Worm (Caenorhabditis elegans) whole organism, midembryonic: ENCODE data around the gene frpr-9.

Experiments used
- T22C8.4 ChIP-seq: fragments of 200-800 bp; sonication (Bioruptor generic); IDR thresholded peaks from 2 replicates; pipeline ENCODE4 v1.3.6; 2022; ENCODE audit warnings: missing genetic modification characterization, missing compliant biosample characterization
- cog-1 ChIP-seq: sonication (generic microtip); optimal IDR thresholded peaks from 2 replicates; lab custom pipeline; 2016; ENCODE audit warnings: missing genetic modification characterization, missing compliant biosample characterization
- flt-1 ChIP-seq: fragments of 200-800 bp; sonication (Bioruptor generic); IDR thresholded peaks from 2 replicates; pipeline ENCODE4 v1.3.6; 2022; ENCODE audit warnings: missing genetic modification characterization, missing compliant biosample characterization
- klf-2 ChIP-seq: fragments of 200-800 bp; sonication (Bioruptor generic); conservative IDR thresholded peaks from 2 replicates; pipeline ENCODE4 v1.3.6; 2022; ENCODE audit warnings: missing genetic modification reagents, missing genetic modification characterization, missing compliant biosample characterization
- med-1 ChIP-seq: sonication (generic microtip); optimal IDR thresholded peaks from 2 replicates; lab custom pipeline; 2017; ENCODE audit warnings: missing genetic modification characterization, mild to moderate bottlenecking, missing compliant biosample characterization, antibody characterized with exemption, missing genetic modification reagents; ENCODE audit not compliant: insufficient read depth
- ref-1 ChIP-seq: fragments of 200-800 bp; sonication (Bioruptor generic); conservative IDR thresholded peaks from 2 replicates; pipeline ENCODE4 v1.3.6; 2022; ENCODE audit warnings: missing genetic modification reagents, missing genetic modification characterization, missing compliant biosample characterization
- tab-1 ChIP-seq: fragments of 200-800 bp; sonication (Bioruptor generic); IDR thresholded peaks from 2 replicates; pipeline ENCODE4 v1.3.6; 2022; ENCODE audit warnings: missing genetic modification characterization, missing compliant biosample characterization
- ztf-23 ChIP-seq: fragments of 200-800 bp; sonication (Bioruptor generic); IDR thresholded peaks from 2 replicates; pipeline ENCODE4 v1.3.6; 2022; ENCODE audit warnings: missing genetic modification reagents, missing genetic modification characterization, missing compliant biosample characterization
- ztf-29 ChIP-seq: fragments of 200-800 bp; sonication (Bioruptor generic); IDR thresholded peaks from 2 replicates; pipeline ENCODE4 v1.3.6; 2022; ENCODE audit warnings: missing genetic modification reagents, missing genetic modification characterization, missing compliant biosample characterization

Gene frpr-9

DNA sequence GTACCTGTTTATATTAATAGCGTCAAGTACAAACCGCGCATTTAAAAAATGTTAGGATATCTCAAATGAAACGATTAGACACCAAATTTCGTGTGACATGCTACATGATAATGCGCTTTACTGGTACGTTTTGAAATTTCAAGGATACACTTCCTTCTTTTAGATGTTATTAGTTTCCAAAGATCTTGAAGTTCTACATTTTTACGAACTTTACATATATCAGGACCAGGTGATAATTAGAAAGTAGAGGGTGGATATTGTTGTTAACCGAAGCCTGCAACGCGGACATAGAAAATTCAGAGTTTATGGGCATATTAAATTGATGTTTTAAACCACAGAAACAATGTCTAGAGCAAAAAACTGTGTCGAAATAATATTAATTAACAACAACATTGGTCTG, 21.3 kb downstream of the frpr-9 start:
- TF ChIP-seq flt-1 (GFP tag; lab: Robert Waterston, UW): no peak
- TF ChIP-seq ztf-29: no peak
- TF ChIP-seq T22C8.4 (GFP tag; lab: Robert Waterston, UW): no peak
- TF ChIP-seq ztf-23 (GFP tag; lab: Robert Waterston, UW): no peak
- TF ChIP-seq cog-1: no peak
- no peak for TF ChIP-seq klf-2
- no peak for TF ChIP-seq tab-1 (GFP tag; lab: Robert Waterston, UW)
- TF ChIP-seq med-1 (GFP tag; lab: Kevin White, UChicago): no peak
- TF ChIP-seq ref-1: no peak

ce11 chrV:11014758-11015157, 22.9 kb downstream of the frpr-9 start:
- TF ChIP-seq tab-1 (GFP tag; lab: Robert Waterston, UW) (no peak), ztf-29 (no peak), flt-1 (GFP tag; lab: Robert Waterston, UW) (no peak), cog-1 (no peak), med-1 (GFP tag; lab: Kevin White, UChicago) (no peak), ref-1 (no peak), T22C8.4 (GFP tag; lab: Robert Waterston, UW) (no peak), ztf-23 (GFP tag; lab: Robert Waterston, UW) (no peak), klf-2 (no peak)

DNA sequence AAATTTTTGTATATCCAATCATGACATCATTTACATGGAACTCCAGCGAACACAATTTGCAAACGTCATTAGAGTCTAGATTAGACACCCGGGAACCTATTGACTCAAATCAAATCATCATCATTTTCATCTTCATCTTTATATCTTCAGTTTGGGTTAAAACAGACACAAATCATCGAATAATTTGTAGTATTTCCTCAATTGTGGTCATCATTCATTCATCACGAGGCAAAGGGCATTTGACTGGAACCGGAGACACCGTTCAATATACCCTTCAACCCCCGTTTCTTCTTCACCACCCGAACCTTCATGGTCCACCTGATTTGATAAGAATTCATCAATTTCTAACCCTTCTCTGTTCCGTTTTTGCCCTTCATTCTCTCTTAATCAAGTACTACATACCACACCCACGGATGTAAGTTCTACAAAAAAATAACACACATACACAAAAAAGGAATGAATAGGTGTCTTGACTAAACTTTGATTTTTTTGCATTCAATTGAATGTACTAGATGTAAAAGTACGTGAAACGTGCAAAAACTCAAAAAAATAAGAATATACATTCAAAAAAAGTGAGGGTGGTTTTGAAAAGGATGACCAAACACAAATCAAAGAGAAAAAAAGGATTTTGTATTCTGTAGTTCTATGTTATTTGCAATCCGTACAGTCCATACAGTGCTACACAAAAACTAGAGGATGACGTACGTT, 25.1 kb downstream of the frpr-9 start:
- TF ChIP-seq flt-1 (GFP tag; lab: Robert Waterston, UW): no peak
- TF ChIP-seq med-1 (GFP tag; lab: Kevin White, UChicago): no peak

DNA sequence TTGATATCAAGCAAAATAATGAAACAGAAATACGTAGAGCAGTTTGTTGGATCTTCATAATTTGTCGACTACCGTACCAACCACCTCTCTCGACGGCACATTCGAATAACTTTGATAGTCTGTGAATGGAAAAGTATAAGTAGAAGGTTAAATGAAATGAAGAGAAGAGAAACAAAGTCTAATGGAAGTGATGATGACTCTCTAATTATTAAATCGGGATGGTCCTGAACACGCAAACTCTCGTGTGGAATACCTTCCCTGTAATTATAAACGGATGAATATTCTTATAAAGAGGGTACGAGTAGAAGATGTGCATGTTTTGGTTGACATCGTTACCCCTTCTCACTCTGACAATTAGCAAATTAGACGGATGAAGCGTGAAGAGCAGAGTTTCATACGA, 30.9 kb downstream of the frpr-9 start, which contains the start of the genes C13G3.12 and hot-6:
TSS of gene C13G3.12 (minus strand) at position 101 of the 400 bp plus-strand sequence.
TSS of gene hot-6 (minus strand) at position 121 of the 400 bp plus-strand sequence.
- TF ChIP-seq tab-1 (GFP tag; lab: Robert Waterston, UW) (no peak), ztf-23 (GFP tag; lab: Robert Waterston, UW) (no peak), T22C8.4 (GFP tag; lab: Robert Waterston, UW) (no peak), ref-1 (no peak)

DNA sequence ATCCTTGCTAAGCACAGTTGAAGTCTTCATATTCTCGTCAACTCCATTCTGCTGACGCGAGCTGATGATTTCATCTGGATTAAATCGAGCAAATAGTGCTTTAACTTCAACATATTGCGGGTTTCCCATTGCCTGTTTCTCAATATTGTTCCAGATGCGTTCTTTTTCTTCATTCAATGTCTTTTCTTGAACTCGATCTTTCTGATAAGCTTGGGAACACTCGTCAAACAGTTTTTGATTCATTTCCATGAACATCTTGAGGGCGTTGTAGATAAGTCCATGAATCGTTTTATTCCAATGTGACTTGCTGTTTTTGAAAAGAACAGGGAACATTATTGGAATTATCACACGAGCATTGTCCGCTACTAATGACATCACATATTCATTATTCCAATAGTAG, 35.9 kb downstream of the frpr-9 start:
- TF ChIP-seq klf-2: no peak

- TF ChIP-seq tab-1 (GFP tag; lab: Robert Waterston, UW) (no peak), klf-2 (no peak), cog-1 (peak; percentile 39), T22C8.4 (GFP tag; lab: Robert Waterston, UW) (peak; percentile 38; the same call in 1 of the 2 replicates), ref-1 (no peak), flt-1 (GFP tag; lab: Robert Waterston, UW) (peak; percentile 47; the same call in 1 of the 2 replicates), ztf-29 (no peak), ztf-23 (GFP tag; lab: Robert Waterston, UW) (peak; percentile 71), med-1 (GFP tag; lab: Kevin White, UChicago) (no peak)
Measured at ce11 chrV:11029309-11029708, 37.4 kb downstream of the frpr-9 start.

DNA sequence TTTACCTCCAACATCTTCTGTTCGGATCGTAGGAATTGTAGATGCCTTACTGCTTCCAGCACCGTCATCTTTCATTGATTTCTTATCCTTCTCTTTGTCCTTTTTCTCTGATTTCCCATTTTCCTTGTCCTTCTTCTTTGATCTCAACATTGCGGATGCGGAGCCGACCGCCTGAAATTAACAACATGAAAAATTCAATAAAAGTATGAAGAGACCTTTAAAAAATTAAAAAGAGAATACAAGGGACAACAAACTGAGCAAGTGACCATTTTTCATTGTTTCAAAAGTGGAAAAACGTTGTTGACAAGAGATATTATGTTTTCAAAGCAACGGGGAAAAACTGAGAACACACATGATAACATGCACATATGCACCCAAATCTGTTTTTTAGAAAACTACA, 38.8 kb downstream of the frpr-9 start:
- TF ChIP-seq ztf-29 (no peak), klf-2 (no peak), med-1 (GFP tag; lab: Kevin White, UChicago) (no peak), flt-1 (GFP tag; lab: Robert Waterston, UW) (no peak), ref-1 (no peak)

- TF ChIP-seq flt-1 (GFP tag; lab: Robert Waterston, UW) (no peak), cog-1 (no peak), ztf-23 (GFP tag; lab: Robert Waterston, UW) (no peak), tab-1 (GFP tag; lab: Robert Waterston, UW) (no peak), med-1 (GFP tag; lab: Kevin White, UChicago) (no peak), ztf-29 (no peak), ref-1 (no peak), klf-2 (no peak), T22C8.4 (GFP tag; lab: Robert Waterston, UW) (no peak)
Measured at ce11 chrV:11033241-11033640, 41.4 kb downstream of the frpr-9 start.

DNA sequence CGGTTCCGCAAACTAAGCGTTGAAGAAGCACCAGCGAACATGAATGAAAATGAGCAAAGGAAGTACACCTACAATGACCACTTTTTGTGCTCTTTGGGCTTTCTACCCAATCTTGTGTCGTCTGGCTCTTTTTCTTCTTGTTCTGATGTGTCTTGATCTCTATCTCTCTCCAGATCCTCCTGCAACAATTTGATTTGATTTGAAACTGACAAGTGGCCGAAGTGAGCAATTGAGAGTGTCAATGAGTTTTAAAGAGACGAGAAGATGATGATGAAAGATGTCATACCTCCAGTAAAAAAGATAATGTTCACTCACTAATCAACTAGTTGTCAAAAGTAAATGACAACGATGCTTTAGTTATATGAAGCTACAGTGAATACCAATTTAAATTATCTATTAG, 42.9 kb downstream of the frpr-9 start, which contains the start of gene pptr-2:
TSS of gene pptr-2 (minus strand) at position 184 of the 400 bp plus-strand sequence.
- TF ChIP-seq ztf-29: no peak
- TF ChIP-seq med-1 (GFP tag; lab: Kevin White, UChicago): no peak
- no peak for TF ChIP-seq ref-1
- TF ChIP-seq ztf-23 (GFP tag; lab: Robert Waterston, UW): no peak
- no peak for TF ChIP-seq tab-1 (GFP tag; lab: Robert Waterston, UW)
- no peak for TF ChIP-seq klf-2
- TF ChIP-seq cog-1: no peak
- no peak for TF ChIP-seq flt-1 (GFP tag; lab: Robert Waterston, UW)
- TF ChIP-seq T22C8.4 (GFP tag; lab: Robert Waterston, UW): no peak

- TF ChIP-seq cog-1 (peak; percentile 87), T22C8.4 (GFP tag; lab: Robert Waterston, UW) (no peak), flt-1 (GFP tag; lab: Robert Waterston, UW) (peak; percentile 77), ztf-29 (no peak), ref-1 (no peak), ztf-23 (GFP tag; lab: Robert Waterston, UW) (peak; percentile 85), med-1 (GFP tag; lab: Kevin White, UChicago) (no peak), klf-2 (peak; percentile 49; the same call in 1 of the 2 replicates), tab-1 (GFP tag; lab: Robert Waterston, UW) (no peak)
Measured at ce11 chrV:11039379-11039954, 47.6 kb downstream of the frpr-9 start, which contains the start of gene pak-2. Gene pak-2, minus strand, starts transcription at chrV:11039429.
